Fruit fly (Drosophila melanogaster): ENCODE measurements around the gene FER.
A peak's percentile ranks its signal among the peaks of the same experiment; 100 is the strongest.

The FER gene

dm6 chr3R:9378644-9379411, 15.5 kb downstream of the FER start (continued):
- TF ChIP-seq pnt (GFP tag; optimal IDR thresholded peaks at IDR 0.05), result no peak
- peak; percentile 51 for TF ChIP-seq CG7745 (tag; optimal IDR thresholded peaks at IDR 0.05)
- peak; percentile 36 for TF ChIP-seq sisA (GFP tag; IDR thresholded peaks at IDR 0.05)
- no peak for TF ChIP-seq CG13894 (tag; optimal IDR thresholded peaks at IDR 0.05)
- peak; percentile 78 for TF ChIP-seq CG7556 (GFP tag; optimal IDR thresholded peaks at IDR 0.05)
- TF ChIP-seq CG2116 (GFP tag; optimal IDR thresholded peaks at IDR 0.05), result peak; percentile 40
- peak; percentile 51 for TF ChIP-seq CG1603 (tag; optimal IDR thresholded peaks at IDR 0.05)
- TF ChIP-seq tin (GFP tag; optimal IDR thresholded peaks at IDR 0.05), result peak; percentile 54
- TF ChIP-seq CG6854 (GFP tag; optimal IDR thresholded peaks at IDR 0.05), result no peak
- peak; percentile 92 for TF ChIP-seq CG15696 (tag; optimal IDR thresholded peaks at IDR 0.05)
- TF ChIP-seq dan (GFP tag; IDR thresholded peaks at IDR 0.05), result no peak
- TF ChIP-seq lov (optimal IDR thresholded peaks at IDR 0.05), result no peak
- TF ChIP-seq lov (GFP tag; IDR thresholded peaks at IDR 0.05), result 0 out of 3 replicates have a peak, but pooled peaks have one; percentile 37
- TF ChIP-seq chm (GFP tag; IDR thresholded peaks at IDR 0.05), result peak; percentile 48; the same call in 1 of the 2 replicates
- peak; percentile 91 for TF ChIP-seq CG18262 (tag; optimal IDR thresholded peaks at IDR 0.05)
- peak; percentile 61 for TF ChIP-seq CG8388 (GFP tag; optimal IDR thresholded peaks at IDR 0.05)
- peak; percentile 27 for TF ChIP-seq lab (GFP tag; optimal IDR thresholded peaks at IDR 0.05)
- TF ChIP-seq CG15601 (tag; optimal IDR thresholded peaks at IDR 0.05), result peak; percentile 78

dm6 chr3R:9376789-9377188, 17.6 kb downstream of the FER start:
- no peak for TF ChIP-seq CG10209 (GFP tag; optimal IDR thresholded peaks at IDR 0.05)
- no peak for TF ChIP-seq zf30C (GFP tag; optimal IDR thresholded peaks at IDR 0.05)
- TF ChIP-seq Hey (tag; optimal IDR thresholded peaks at IDR 0.05), result no peak
- no peak for TF ChIP-seq CG2199 (GFP tag; IDR thresholded peaks at IDR 0.05)
- no peak for TF ChIP-seq cas (GFP tag; IDR thresholded peaks at IDR 0.05)
- peak; percentile 11 for TF ChIP-seq hkb (optimal IDR thresholded peaks at IDR 0.05)
- TF ChIP-seq hkb (GFP tag; IDR thresholded peaks at IDR 0.05), result no peak
- peak; percentile 46 for TF ChIP-seq oc (tag; optimal IDR thresholded peaks at IDR 0.05)
- TF ChIP-seq Nf-YB (GFP tag; optimal IDR thresholded peaks at IDR 0.05), result no peak
- TF ChIP-seq CG10267 (tag; optimal IDR thresholded peaks at IDR 0.05), result no peak
- peak in 1 of 2 experiments; percentile 56 for TF ChIP-seq Pdp1 (GFP tag; optimal IDR thresholded peaks at IDR 0.05)
- no peak for TF ChIP-seq toy (GFP tag; IDR thresholded peaks at IDR 0.05)
- TF ChIP-seq run (tag; optimal IDR thresholded peaks at IDR 0.05), result peak; percentile 66
- TF ChIP-seq Meics (GFP tag; optimal IDR thresholded peaks at IDR 0.05), result no peak
- no peak for TF ChIP-seq dan (GFP tag; IDR thresholded peaks at IDR 0.05)
- peak; percentile 61; the same call in 1 of the 2 replicates for TF ChIP-seq vvl (GFP tag; IDR thresholded peaks at IDR 0.05)
- no peak for TF ChIP-seq BEAF-32 (GFP tag; optimal IDR thresholded peaks at IDR 0.05)
- TF ChIP-seq CG18599 (GFP tag; optimal IDR thresholded peaks at IDR 0.05), result no peak
- TF ChIP-seq CG6254 (GFP tag; optimal IDR thresholded peaks at IDR 0.05), result no peak

dm6 chr3R:9370413-9370812, 23.9 kb downstream of the FER start:
- TF ChIP-seq CG12659 (GFP tag; optimal IDR thresholded peaks at IDR 0.05), result peak; percentile 46
- TF ChIP-seq CG10543 (GFP tag; optimal IDR thresholded peaks at IDR 0.05), result peak; percentile 41
- TF ChIP-seq Aef1 (GFP tag; IDR thresholded peaks at IDR 0.05), result peak; percentile 59; the same call in 2 of the 3 replicates
- no peak for TF ChIP-seq br (optimal IDR thresholded peaks at IDR 0.05)
- peak; percentile 44 for TF ChIP-seq zfh2 (GFP tag; optimal IDR thresholded peaks at IDR 0.05)
- TF ChIP-seq CG3995 (GFP tag; optimal IDR thresholded peaks at IDR 0.05), result peak; percentile 4
- peak; percentile 10 for TF ChIP-seq CG12104 (GFP tag; optimal IDR thresholded peaks at IDR 0.05)
- peak; percentile 17 for TF ChIP-seq bab2 (GFP tag; optimal IDR thresholded peaks at IDR 0.05)
- TF ChIP-seq CG1792 (GFP tag; optimal IDR thresholded peaks at IDR 0.05), result peak; percentile 18
- TF ChIP-seq Dip2 (GFP tag; IDR thresholded peaks at IDR 0.05), result no peak
- TF ChIP-seq Nf-YA (GFP tag; IDR thresholded peaks at IDR 0.05), result no peak
- peak; percentile 85; the same call in 2 of the 3 replicates for TF ChIP-seq dysf (GFP tag; IDR thresholded peaks at IDR 0.05)
- peak; percentile 31 for TF ChIP-seq CG18262 (tag; optimal IDR thresholded peaks at IDR 0.05)
- TF ChIP-seq unc-4 (GFP tag; IDR thresholded peaks at IDR 0.05; ENCODE audit: partially characterized antibody), result no peak

Data from whole organism, embryonic.